Worm (Caenorhabditis elegans) whole organism, L1 larva: ENCODE data around the gene rbr-2.

ENCODE experiments used
- C04F5.9 ChIP-seq: sonication (generic microtip); optimal IDR thresholded peaks from 2 replicates; lab custom pipeline; 2016; ENCODE audit warnings: missing genetic modification characterization, missing compliant biosample characterization
- aha-1 ChIP-seq: fragments of 150-350 bp; optimal IDR thresholded peaks from 2 replicates; lab custom pipeline; 2014; ENCODE audit warnings: missing biosample characterization, missing genetic modification characterization
- alr-1 ChIP-seq: fragments of 200-800 bp; sonication (Bioruptor generic); optimal IDR thresholded peaks from 2 replicates; lab custom pipeline; 2018; ENCODE audit warnings: borderline replicate concordance, mild to moderate bottlenecking, missing genetic modification characterization, missing compliant biosample characterization
- ama-1 ChIP-seq: fragments of 150-350 bp; optimal IDR thresholded peaks from 2 replicates; lab custom pipeline; 2014
- ceh-63 ChIP-seq: fragments of 200-800 bp; sonication (Bioruptor generic); optimal IDR thresholded peaks from 2 replicates; lab custom pipeline; 2018; ENCODE audit warnings: mild to moderate bottlenecking, missing genetic modification characterization, missing compliant biosample characterization
- ceh-88 ChIP-seq: fragments of 200-800 bp; sonication (Bioruptor generic); IDR thresholded peaks from 2 replicates; pipeline ENCODE4 v1.3.6; 2022; ENCODE audit warnings: missing genetic modification characterization, missing compliant biosample characterization
- ces-1 ChIP-seq: fragments of 150-350 bp; optimal IDR thresholded peaks from 2 replicates; lab custom pipeline; 2014; ENCODE audit warnings: missing biosample characterization, missing genetic modification reagents, missing genetic modification characterization
- dpl-1 ChIP-seq, 3 experiments: fragments of 150-350 bp in 2 of 3; sonication (generic microtip) in 1 of 3; optimal IDR thresholded peaks; 2 replicates each; lab custom pipeline; 2014 to 2017; ENCODE audit warnings: missing biosample characterization in 3 of 3, missing genetic modification characterization in 3 of 3, missing genetic modification reagents in 3 of 3
- dsc-1 ChIP-seq: sonication (generic microtip); optimal IDR thresholded peaks from 2 replicates; lab custom pipeline; 2016; ENCODE audit warnings: mild to moderate bottlenecking, missing genetic modification characterization, missing compliant biosample characterization
- efl-1 ChIP-seq, 4 experiments: fragments of 150-350 bp; optimal IDR thresholded peaks in 3 of 4; peaks in 1 of 4; 1 replicate in 1 of 4; 2 replicates in 3 of 4; lab custom pipeline; 2014; ENCODE audit warnings: missing biosample characterization in 2 of 4, missing genetic modification characterization in 2 of 4, missing genetic modification reagents in 2 of 4
- efl-3 ChIP-seq: fragments of 200-800 bp; sonication (Bioruptor generic); optimal IDR thresholded peaks from 2 replicates; lab custom pipeline; 2018; ENCODE audit warnings: mild to moderate bottlenecking, missing genetic modification characterization, missing compliant biosample characterization
- egl-27 ChIP-seq, 2 experiments: fragments of 150-350 bp in 1 of 2; sonication (generic microtip); optimal IDR thresholded peaks; 3 replicates each; lab custom pipeline; 2017 to 2018; ENCODE audit warnings: missing biosample characterization in 2 of 2, missing genetic modification characterization in 2 of 2, missing genetic modification reagents in 2 of 2
- elt-2 ChIP-seq: sonication (generic microtip); optimal IDR thresholded peaks from 2 replicates; lab custom pipeline; 2016; ENCODE audit warnings: missing genetic modification characterization, mild to moderate bottlenecking, inconsistent platforms, missing compliant biosample characterization, missing genetic modification reagents
- fos-1 ChIP-seq: fragments of 150-350 bp; optimal IDR thresholded peaks from 2 replicates; lab custom pipeline; 2014; ENCODE audit warnings: missing biosample characterization, missing genetic modification characterization
- hlh-17 ChIP-seq: fragments of 200-800 bp; sonication (Bioruptor generic); optimal IDR thresholded peaks from 2 replicates; lab custom pipeline; 2018; ENCODE audit warnings: missing genetic modification characterization, mild to moderate bottlenecking, missing compliant biosample characterization, moderate library complexity, borderline replicate concordance
- hpl-2 ChIP-seq: fragments of 150-350 bp; optimal IDR thresholded peaks from 2 replicates; lab custom pipeline; 2014; ENCODE audit warnings: missing biosample characterization, missing genetic modification reagents, missing genetic modification characterization
- irx-1 ChIP-seq: sonication (generic microtip); optimal IDR thresholded peaks from 2 replicates; lab custom pipeline; 2016; ENCODE audit warnings: missing genetic modification characterization, missing compliant biosample characterization
- jun-1 ChIP-seq: fragments of 150-350 bp; optimal IDR thresholded peaks from 2 replicates; lab custom pipeline; 2014; ENCODE audit warnings: missing biosample characterization, missing genetic modification reagents, missing genetic modification characterization
- lin-13 ChIP-seq: fragments of 150-350 bp; optimal IDR thresholded peaks from 2 replicates; lab custom pipeline; 2014; ENCODE audit warnings: missing biosample characterization, missing genetic modification reagents, missing genetic modification characterization
- lin-14 ChIP-seq: fragments of 200-800 bp; sonication (Bioruptor generic); optimal IDR thresholded peaks from 2 replicates; lab custom pipeline; 2018; ENCODE audit warnings: mild to moderate bottlenecking, missing genetic modification characterization, moderate library complexity, missing compliant biosample characterization
- lin-35 ChIP-seq, 2 experiments: fragments of 150-350 bp; optimal IDR thresholded peaks; 2 replicates each; lab custom pipeline; 2014; ENCODE audit warnings: missing biosample characterization in 2 of 2, missing genetic modification characterization in 2 of 2, missing genetic modification reagents in 2 of 2
- lir-3 ChIP-seq: sonication (generic microtip); optimal IDR thresholded peaks from 2 replicates; lab custom pipeline; 2016; ENCODE audit warnings: mild to moderate bottlenecking, missing genetic modification characterization, moderate library complexity, missing compliant biosample characterization; ENCODE audit not compliant: poor library complexity
- lsy-2 ChIP-seq, 2 experiments: fragments of 150-350 bp; optimal IDR thresholded peaks; 2 replicates each; lab custom pipeline; 2014; ENCODE audit warnings: missing biosample characterization in 2 of 2, missing genetic modification characterization in 2 of 2
- mab-9 ChIP-seq: fragments of 200-800 bp; sonication (Bioruptor generic); IDR thresholded peaks from 2 replicates; pipeline ENCODE4 v1.3.6; 2022; ENCODE audit warnings: missing genetic modification reagents, missing genetic modification characterization, missing compliant biosample characterization
- mep-1 ChIP-seq: fragments of 150-350 bp; optimal IDR thresholded peaks from 2 replicates; lab custom pipeline; 2014; ENCODE audit warnings: missing biosample characterization, missing genetic modification characterization
- nhr-19 ChIP-seq: fragments of 200-800 bp; sonication (Bioruptor generic); conservative IDR thresholded peaks from 2 replicates; pipeline ENCODE4 v1.3.6; 2022; ENCODE audit warnings: missing genetic modification characterization, missing compliant biosample characterization
- nhr-47 ChIP-seq: sonication (generic microtip); optimal IDR thresholded peaks from 2 replicates; lab custom pipeline; 2016; ENCODE audit warnings: mild to moderate bottlenecking, missing genetic modification characterization, moderate library complexity, missing compliant biosample characterization
- nhr-71 ChIP-seq: sonication (generic microtip); optimal IDR thresholded peaks from 2 replicates; lab custom pipeline; 2016; ENCODE audit warnings: mild to moderate bottlenecking, missing genetic modification characterization, moderate library complexity, missing compliant biosample characterization
- nhr-77 ChIP-seq: fragments of 150-350 bp; optimal IDR thresholded peaks from 2 replicates; lab custom pipeline; 2014; ENCODE audit warnings: missing biosample characterization, missing genetic modification characterization
- nhr-84 ChIP-seq: sonication (generic microtip); optimal IDR thresholded peaks from 2 replicates; lab custom pipeline; 2017; ENCODE audit warnings: missing biosample characterization, missing genetic modification characterization
- nhr-85 ChIP-seq: sonication (generic microtip); peaks from one replicate; lab custom pipeline; 2016; ENCODE audit warnings: missing genetic modification characterization, inconsistent platforms, missing compliant biosample characterization
- nhr-90 ChIP-seq: sonication (generic microtip); optimal IDR thresholded peaks from 2 replicates; lab custom pipeline; 2016; ENCODE audit warnings: mild to moderate bottlenecking, missing genetic modification characterization, missing compliant biosample characterization; ENCODE audit not compliant: poor library complexity
- pax-3 ChIP-seq: fragments of 200-800 bp; sonication (Bioruptor generic); optimal IDR thresholded peaks from 2 replicates; lab custom pipeline; 2018; ENCODE audit warnings: mild to moderate bottlenecking, missing genetic modification characterization, moderate library complexity, missing compliant biosample characterization
- rnt-1 ChIP-seq: sonication (generic microtip); optimal IDR thresholded peaks from 2 replicates; lab custom pipeline; 2016; ENCODE audit warnings: mild to moderate bottlenecking, missing genetic modification characterization, moderate library complexity, missing compliant biosample characterization
- snpc-4 ChIP-seq: fragments of 150-350 bp; optimal IDR thresholded peaks from 2 replicates; lab custom pipeline; 2014; ENCODE audit warnings: missing biosample characterization, missing genetic modification characterization
- sup-37 ChIP-seq: fragments of 200-800 bp; sonication (Bioruptor generic); optimal IDR thresholded peaks from 2 replicates; lab custom pipeline; 2018; ENCODE audit warnings: mild to moderate bottlenecking, missing genetic modification characterization, missing compliant biosample characterization
- swsn-7 ChIP-seq: sonication (generic microtip); optimal IDR thresholded peaks from 2 replicates; lab custom pipeline; 2016; ENCODE audit warnings: missing genetic modification characterization, missing compliant biosample characterization
- unc-30 ChIP-seq: sonication (generic microtip); optimal IDR thresholded peaks from 2 replicates; lab custom pipeline; 2017; ENCODE audit warnings: missing biosample characterization, missing genetic modification characterization
- unc-86 ChIP-seq: sonication (generic microtip); optimal IDR thresholded peaks from 2 replicates; lab custom pipeline; 2016; ENCODE audit warnings: missing genetic modification characterization, missing compliant biosample characterization
- vab-15 ChIP-seq: sonication (generic microtip); optimal IDR thresholded peaks from 2 replicates; lab custom pipeline; 2017; ENCODE audit warnings: missing genotype, mild to moderate bottlenecking, missing genetic modification characterization, missing compliant biosample characterization
- xbp-1 ChIP-seq: sonication (generic microtip); optimal IDR thresholded peaks from 2 replicates; lab custom pipeline; 2016; ENCODE audit warnings: missing genetic modification characterization, missing compliant biosample characterization
- zip-4 ChIP-seq: fragments of 200-800 bp; sonication (Bioruptor generic); optimal IDR thresholded peaks from 2 replicates; lab custom pipeline; 2018; ENCODE audit warnings: mild to moderate bottlenecking, missing genetic modification characterization, moderate library complexity, missing compliant biosample characterization
- ztf-11 ChIP-seq, 2 experiments: sonication (generic microtip); optimal IDR thresholded peaks; 2 replicates each; lab custom pipeline; 2016 to 2017; ENCODE audit warnings: missing genetic modification characterization in 2 of 2, missing biosample characterization in 1 of 2, missing compliant biosample characterization in 1 of 2

rbr-2 gene

DNA sequence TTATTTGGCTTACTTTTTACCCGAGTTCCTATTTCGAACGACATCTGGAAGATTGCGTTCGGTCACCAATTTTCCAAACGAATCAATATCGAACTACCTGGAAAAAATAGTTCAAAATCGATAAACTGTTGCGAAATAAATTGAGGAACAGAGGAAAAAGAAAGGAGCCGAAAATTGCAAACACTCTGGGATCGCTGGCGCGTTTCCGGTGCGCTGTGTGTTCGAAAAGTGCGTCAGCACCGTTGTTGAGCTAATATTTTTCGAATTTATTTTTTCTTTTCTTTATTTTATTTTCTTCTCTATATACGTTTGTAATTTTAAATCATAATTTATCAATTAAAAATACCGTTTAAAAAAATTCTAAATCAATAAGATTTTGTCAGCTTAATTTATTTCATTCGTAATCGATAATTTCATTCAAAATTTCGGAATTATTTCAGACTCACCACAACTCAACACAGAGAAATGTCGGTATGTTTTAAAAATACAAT lies 13.2 kb downstream of the rbr-2 start, which contains the start of the genes dnc-1 and lsm-7 (continued):
- peak; percentile 64 to 77 for TF ChIP-seq efl-1 (optimal IDR thresholded peaks at IDR 0.05; lab: Kevin White, UChicago)
- peak; percentile 77 to 96 for TF ChIP-seq efl-1 (GFP tag; optimal IDR thresholded peaks at IDR 0.05 in 1 of 2; lab: Kevin White, UChicago)
- peak; percentile 60 for TF ChIP-seq nhr-77 (tag; lab: Kevin White, UChicago)
- TF ChIP-seq dpl-1 (GFP tag; optimal IDR thresholded peaks at IDR 0.05; lab: Kevin White, UChicago): peak; percentile 69 to 79 (median 69)
- TF ChIP-seq nhr-85 (tag; lab: Kevin White, UChicago): peak; percentile 82
- no peak for TF ChIP-seq lir-3
- peak; percentile 48 for TF ChIP-seq dsc-1 (tag; lab: Kevin White, UChicago)
- TF ChIP-seq snpc-4 (tag; lab: Kevin White, UChicago): peak; percentile 64
- TF ChIP-seq efl-3 (GFP tag; lab: Kevin White, UChicago): no peak
- TF ChIP-seq xbp-1 (tag; lab: Kevin White, UChicago): peak; percentile 57
- no peak for TF ChIP-seq alr-1
- TF ChIP-seq C04F5.9 (tag; lab: Kevin White, UChicago): no peak
- peak; percentile 76 to 82 for TF ChIP-seq lin-35 (GFP tag; optimal IDR thresholded peaks at IDR 0.05; lab: Kevin White, UChicago)
- peak; percentile 86 for TF ChIP-seq mep-1 (tag; lab: Kevin White, UChicago)
- no peak for TF ChIP-seq hlh-17 (GFP tag; lab: Kevin White, UChicago)
- peak; percentile 52 for TF ChIP-seq unc-86 (tag; lab: Kevin White, UChicago)
- peak; percentile 68 for TF ChIP-seq lin-13
- no peak for TF ChIP-seq aha-1
- no peak for TF ChIP-seq vab-15 (tag; lab: Kevin White, UChicago)
- no peak for TF ChIP-seq ces-1 (GFP tag; lab: Kevin White, UChicago)
- TF ChIP-seq jun-1 (tag; lab: Kevin White, UChicago): peak; percentile 67
- TF ChIP-seq ztf-11 (tag; optimal IDR thresholded peaks at IDR 0.05; lab: Kevin White, UChicago): no peak
- TF ChIP-seq pax-3 (tag; lab: Kevin White, UChicago): peak; percentile 13
- peak; percentile 27; the same call in 1 of the 2 replicates for TF ChIP-seq mab-9 (GFP tag; lab: Robert Waterston, UW)
- TF ChIP-seq fos-1 (tag; lab: Kevin White, UChicago): peak; percentile 45
- TF ChIP-seq elt-2 (tag; lab: Kevin White, UChicago): peak; percentile 6
- TF ChIP-seq egl-27 (tag; optimal IDR thresholded peaks at IDR 0.05; lab: Kevin White, UChicago): peak in 1 of 2 experiments; percentile 3

DNA sequence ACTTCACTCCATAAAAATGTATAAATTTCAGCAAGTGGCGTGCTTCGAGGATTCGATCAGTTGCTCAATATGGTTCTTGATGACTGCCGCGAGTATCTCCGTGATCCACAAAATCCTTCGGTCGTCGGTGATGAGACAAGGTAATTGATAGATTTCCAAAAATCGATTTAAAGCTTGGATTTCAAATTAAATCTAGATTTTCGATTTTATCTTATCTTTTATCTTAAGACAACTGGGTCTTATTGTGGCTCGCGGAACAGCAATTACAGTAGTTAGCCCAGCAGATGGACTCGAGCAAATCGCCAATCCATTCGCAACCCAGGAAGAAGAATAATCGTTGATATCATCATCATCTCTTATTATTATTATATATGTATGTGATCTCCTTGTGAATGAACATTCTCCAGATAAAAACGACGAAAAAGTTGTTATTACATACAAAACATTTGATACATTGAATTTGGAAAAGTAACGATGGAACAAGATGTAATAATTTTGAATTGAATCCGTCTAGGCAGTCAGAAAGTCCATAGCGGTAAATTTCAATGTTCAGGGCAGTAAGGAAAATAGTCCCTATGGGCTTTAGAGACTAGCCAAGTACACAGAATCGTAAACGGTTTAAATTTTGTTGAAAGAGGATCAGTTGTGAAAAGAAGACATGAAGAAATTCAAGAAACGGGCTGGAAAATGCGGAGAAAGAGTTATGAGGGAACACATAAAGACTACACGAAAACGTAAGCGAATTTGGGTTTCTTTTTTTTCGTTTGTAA lies 14.1 kb downstream of the rbr-2 start:
- TF ChIP-seq lsy-2 (tag; optimal IDR thresholded peaks at IDR 0.05; lab: Kevin White, UChicago) (peak in 1 of 2 experiments; percentile 15), nhr-71 (tag; lab: Kevin White, UChicago) (peak; percentile 57), nhr-85 (tag; lab: Kevin White, UChicago) (peak; percentile 57), rnt-1 (tag; lab: Kevin White, UChicago) (peak; percentile 8), irx-1 (tag; lab: Kevin White, UChicago) (peak; percentile 22), ceh-63 (GFP tag; lab: Kevin White, UChicago) (no peak), snpc-4 (tag; lab: Kevin White, UChicago) (no peak), efl-1 (optimal IDR thresholded peaks at IDR 0.05; lab: Kevin White, UChicago) (no peak), efl-1 (GFP tag; optimal IDR thresholded peaks at IDR 0.05 in 1 of 2; lab: Kevin White, UChicago) (peak in 1 of 2 experiments; percentile 80), unc-30 (tag; lab: Kevin White, UChicago) (no peak), elt-2 (tag; lab: Kevin White, UChicago) (peak; percentile 31), xbp-1 (tag; lab: Kevin White, UChicago) (no peak), nhr-84 (tag; lab: Kevin White, UChicago) (no peak), swsn-7 (tag; lab: Kevin White, UChicago) (peak; percentile 1), nhr-19 (GFP tag; lab: Robert Waterston, UW) (peak; percentile 21; the same call in 1 of the 2 replicates), sup-37 (GFP tag; lab: Kevin White, UChicago) (no peak), nhr-47 (tag; lab: Kevin White, UChicago) (peak; percentile 34), lin-14 (GFP tag; lab: Kevin White, UChicago) (peak; percentile 14), hpl-2 (no peak), ama-1 (lab: Kevin White, UChicago) (peak; percentile 84), zip-4 (GFP tag; lab: Kevin White, UChicago) (peak; percentile 16), ceh-88 (GFP tag; lab: Robert Waterston, UW) (peak; percentile 44; the same call in 1 of the 2 replicates), nhr-90 (tag; lab: Kevin White, UChicago) (peak; percentile 39)
